Worm (Caenorhabditis elegans) whole organism, L1 larva: ENCODE measurements around the gene K07E8.7.
"Not testable (repeated sequence)": the region's sequence is repeated elsewhere in the genome, so short reads cannot be mapped to it uniquely, and the experiment has no call there.

Experiments used
- ces-1 ChIP-seq: fragments of 150-350 bp; optimal IDR thresholded peaks from 2 replicates; lab custom pipeline; 2014; ENCODE audit warnings: missing biosample characterization, missing genetic modification reagents, missing genetic modification characterization
- egl-27 ChIP-seq, 2 experiments: fragments of 150-350 bp in 1 of 2; sonication (generic microtip); optimal IDR thresholded peaks; 3 replicates each; lab custom pipeline; 2017 to 2018; ENCODE audit warnings: missing biosample characterization in 2 of 2, missing genetic modification characterization in 2 of 2, missing genetic modification reagents in 2 of 2
- sup-37 ChIP-seq: fragments of 200-800 bp; sonication (Bioruptor generic); optimal IDR thresholded peaks from 2 replicates; lab custom pipeline; 2018; ENCODE audit warnings: mild to moderate bottlenecking, missing genetic modification characterization, missing compliant biosample characterization
- unc-130 ChIP-seq: fragments of 150-350 bp; optimal IDR thresholded peaks from 2 replicates; lab custom pipeline; 2017; ENCODE audit warnings: missing biosample characterization, missing genetic modification characterization, inconsistent platforms

DNA sequence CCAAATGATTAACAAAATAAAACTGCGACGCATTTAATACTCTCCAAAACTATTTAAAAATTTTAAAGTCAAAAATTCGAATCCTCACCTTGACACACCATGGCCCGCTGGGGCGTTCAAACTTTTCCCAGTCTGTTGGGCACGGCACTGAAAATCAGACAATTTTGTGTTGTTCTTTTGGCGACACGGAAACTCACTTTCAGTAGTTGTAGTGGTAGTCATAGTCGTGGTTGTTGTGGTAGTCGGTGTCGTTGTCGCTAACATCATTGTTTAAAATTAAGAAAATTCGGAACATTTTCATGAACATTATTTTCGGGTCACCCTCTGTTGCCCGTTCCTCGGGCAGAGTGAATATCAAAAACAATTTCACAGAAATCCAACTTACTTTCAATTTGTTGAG is 37.8 kb downstream of the K07E8.7 start, which contains the start of gene clec-118:
- not testable (repeated sequence) for TF ChIP-seq sup-37 (GFP tag; lab: Kevin White, UChicago); egl-27 (tag; optimal IDR thresholded peaks at IDR 0.05; lab: Kevin White, UChicago); ces-1; unc-130
